Worm (Caenorhabditis elegans): ENCODE measurements around the gene C30G12.4.

Gene C30G12.4

ce11 chrII:7230684-7231083 is 31.3 kb upstream of the C30G12.4 start:
- TF ChIP-seq unc-42 (tag; optimal IDR thresholded peaks at IDR 0.05) (no peak), pqm-1 (tag; optimal IDR thresholded peaks at IDR 0.05) (no peak), rnt-1 (tag; optimal IDR thresholded peaks at IDR 0.05) (no peak), madf-2 (tag; optimal IDR thresholded peaks at IDR 0.05) (no peak), mec-3 (tag; optimal IDR thresholded peaks at IDR 0.05; ENCODE audit: borderline replicate concordance) (no peak), ceh-34 (tag; optimal IDR thresholded peaks at IDR 0.05) (no peak), nhr-11 (tag; optimal IDR thresholded peaks at IDR 0.05) (no peak), ceh-14 (tag; optimal IDR thresholded peaks at IDR 0.05) (no peak), ceh-18 (tag; optimal IDR thresholded peaks at IDR 0.05) (no peak), sox-2 (GFP tag; IDR thresholded peaks at IDR 0.05) (no peak), ceh-24 (tag; optimal IDR thresholded peaks at IDR 0.05) (no peak), ceh-9 (tag; optimal IDR thresholded peaks at IDR 0.05) (no peak), hlh-15 (tag; optimal IDR thresholded peaks at IDR 0.05) (no peak), ceh-22 (tag; optimal IDR thresholded peaks at IDR 0.05) (no peak), pha-4 (tag; optimal IDR thresholded peaks at IDR 0.05) (no peak)

ce11 chrII:7231951-7232350 is 30.0 kb upstream of the C30G12.4 start:
- no peak for TF ChIP-seq ceh-2 (tag; optimal IDR thresholded peaks at IDR 0.05)
- no peak for TF ChIP-seq unc-3 (GFP tag; conservative IDR thresholded peaks at IDR 0.05)
- TF ChIP-seq unc-3 (tag; optimal IDR thresholded peaks at IDR 0.05): no peak
- TF ChIP-seq ceh-18 (tag; optimal IDR thresholded peaks at IDR 0.05): no peak
- no peak for TF ChIP-seq syd-9 (tag; optimal IDR thresholded peaks at IDR 0.05)
- no peak for TF ChIP-seq eyg-1 (tag; optimal IDR thresholded peaks at IDR 0.05)
- no peak for TF ChIP-seq ceh-22 (tag; optimal IDR thresholded peaks at IDR 0.05)
- TF ChIP-seq sox-4 (tag; optimal IDR thresholded peaks at IDR 0.05): no peak
- TF ChIP-seq nhr-232 (tag; optimal IDR thresholded peaks at IDR 0.05): no peak
- no peak for TF ChIP-seq nfya-1 (tag; optimal IDR thresholded peaks at IDR 0.05)
- no peak for TF ChIP-seq fkh-10 (GFP tag; optimal IDR thresholded peaks at IDR 0.05)
- TF ChIP-seq sox-2 (GFP tag; IDR thresholded peaks at IDR 0.05): no peak
- no peak for TF ChIP-seq rnt-1 (tag; optimal IDR thresholded peaks at IDR 0.05)
- TF ChIP-seq hlh-6 (tag; optimal IDR thresholded peaks at IDR 0.05): no peak
- TF ChIP-seq tbx-7 (tag; optimal IDR thresholded peaks at IDR 0.05): no peak
- TF ChIP-seq pha-4 (tag; optimal IDR thresholded peaks at IDR 0.05): no peak
- no peak for TF ChIP-seq hlh-8 (tag; optimal IDR thresholded peaks at IDR 0.05)
- TF ChIP-seq nhr-11 (tag; optimal IDR thresholded peaks at IDR 0.05): no peak
- TF ChIP-seq ceh-34 (tag; optimal IDR thresholded peaks at IDR 0.05): no peak

ce11 chrII:7232517-7232916 is 29.4 kb upstream of the C30G12.4 start, which contains the start of gene ctsa-3.1:
TSS of gene ctsa-3.1 (plus strand) at chrII:7232853.
- TF ChIP-seq lin-11 (tag; optimal IDR thresholded peaks at IDR 0.05): no peak
- TF ChIP-seq pqm-1 (tag; optimal IDR thresholded peaks at IDR 0.05): no peak
- TF ChIP-seq K09A11.1 (tag; optimal IDR thresholded peaks at IDR 0.05; ENCODE audit: insufficient read depth): no peak
- no peak for TF ChIP-seq elt-4 (tag; optimal IDR thresholded peaks at IDR 0.05)
- no peak for TF ChIP-seq dmd-4 (tag; optimal IDR thresholded peaks at IDR 0.05; ENCODE audit: borderline replicate concordance)
- no peak for TF ChIP-seq nhr-232 (tag; optimal IDR thresholded peaks at IDR 0.05)
- no peak for TF ChIP-seq sdc-2 (tag; optimal IDR thresholded peaks at IDR 0.05)
- TF ChIP-seq ttx-3 (tag; optimal IDR thresholded peaks at IDR 0.05): no peak
- TF ChIP-seq che-1 (tag; optimal IDR thresholded peaks at IDR 0.05): no peak
- no peak for TF ChIP-seq sox-2 (GFP tag; IDR thresholded peaks at IDR 0.05)
- TF ChIP-seq tbx-7 (tag; optimal IDR thresholded peaks at IDR 0.05): no peak
- TF ChIP-seq Y22D7AL.16 (tag; optimal IDR thresholded peaks at IDR 0.05): no peak

ce11 chrII:7233274-7233673 is 28.7 kb upstream of the C30G12.4 start:
- TF ChIP-seq sox-2 (GFP tag; IDR thresholded peaks at IDR 0.05): no peak

- no peak for TF ChIP-seq hlh-6 (tag; optimal IDR thresholded peaks at IDR 0.05)
- TF ChIP-seq K09A11.1 (tag; optimal IDR thresholded peaks at IDR 0.05; ENCODE audit: insufficient read depth): no peak
- no peak for TF ChIP-seq unc-86 (tag; optimal IDR thresholded peaks at IDR 0.05)
- TF ChIP-seq fax-1 (tag; optimal IDR thresholded peaks at IDR 0.05): no peak
- TF ChIP-seq madf-2 (tag; optimal IDR thresholded peaks at IDR 0.05): no peak
- TF ChIP-seq ttx-3 (tag; optimal IDR thresholded peaks at IDR 0.05): no peak
- no peak for TF ChIP-seq Y22D7AL.16 (tag; optimal IDR thresholded peaks at IDR 0.05)
- no peak for TF ChIP-seq gmeb-2 (tag; optimal IDR thresholded peaks at IDR 0.05)
- TF ChIP-seq ceh-19 (GFP tag; optimal IDR thresholded peaks at IDR 0.05): no peak
- no peak for TF ChIP-seq eyg-1 (tag; optimal IDR thresholded peaks at IDR 0.05)
- TF ChIP-seq hlh-8 (tag; optimal IDR thresholded peaks at IDR 0.05): no peak
- TF ChIP-seq ahr-1 (tag; optimal IDR thresholded peaks at IDR 0.05): no peak
- no peak for TF ChIP-seq lin-11 (tag; optimal IDR thresholded peaks at IDR 0.05)
- no peak for TF ChIP-seq unc-55 (GFP tag; optimal IDR thresholded peaks at IDR 0.05)
- no peak for TF ChIP-seq fkh-10 (GFP tag; optimal IDR thresholded peaks at IDR 0.05)
- no peak for TF ChIP-seq ceh-14 (tag; optimal IDR thresholded peaks at IDR 0.05)
These were observed 25.0 kb upstream of the C30G12.4 start for ce11 chrII:7236937-7237336.
